Worm (Caenorhabditis elegans) whole organism, L4 larva: ENCODE results near the gene R102.6.

Source experiments
- ceh-32 ChIP-seq: sonication (generic microtip); optimal IDR thresholded peaks from 2 replicates; lab custom pipeline; 2016; ENCODE audit warnings: mild to moderate bottlenecking, missing genetic modification characterization, missing compliant biosample characterization; ENCODE audit not compliant: poor library complexity
- ces-1 ChIP-seq: fragments of 150-350 bp; sonication (generic microtip); optimal IDR thresholded peaks from 4 replicates; lab custom pipeline; 2014; ENCODE audit warnings: missing biosample characterization, missing genetic modification reagents, missing genetic modification characterization
- fos-1 ChIP-seq: fragments of 150-350 bp; optimal IDR thresholded peaks from 2 replicates; lab custom pipeline; 2014; ENCODE audit warnings: missing biosample characterization, missing genetic modification characterization
- nhr-111 ChIP-seq: fragments of 200-800 bp; sonication (Bioruptor generic); optimal IDR thresholded peaks from 2 replicates; lab custom pipeline; 2018; ENCODE audit warnings: mild to moderate bottlenecking, missing genetic modification characterization, missing compliant biosample characterization
- nhr-28 ChIP-seq: fragments of 150-350 bp; optimal IDR thresholded peaks from 2 replicates; lab custom pipeline; 2014; ENCODE audit warnings: missing biosample characterization, missing genetic modification characterization
- pqm-1 ChIP-seq: sonication (generic microtip); optimal IDR thresholded peaks from 2 replicates; lab custom pipeline; 2017; ENCODE audit warnings: missing biosample characterization, missing genetic modification characterization
- spr-1 ChIP-seq: sonication (generic microtip); optimal IDR thresholded peaks from 2 replicates; lab custom pipeline; 2016; ENCODE audit warnings: mild to moderate bottlenecking, missing genetic modification characterization, missing compliant biosample characterization

- TF ChIP-seq ces-1 (GFP tag; lab: Kevin White, UChicago) (no peak), fos-1 (no peak), nhr-28 (no peak), ceh-32 (tag; lab: Kevin White, UChicago) (no peak), spr-1 (tag; lab: Kevin White, UChicago) (no peak), nhr-111 (GFP tag; lab: Kevin White, UChicago) (no peak), pqm-1 (tag; lab: Kevin White, UChicago) (no peak)
These were observed 21.7 kb upstream of the R102.6 start, which contains the start of gene ZC168.2 for ce11 chrIV:10727734-10728133.
